Worm (Caenorhabditis elegans) whole organism, L3 larva: ENCODE data around the gene F58A4.1.

ENCODE experiments used
- ceh-82 ChIP-seq: fragments of 150-350 bp; optimal IDR thresholded peaks from 2 replicates; lab custom pipeline; 2014; ENCODE audit warnings: missing biosample characterization, missing genetic modification characterization
- daf-12 ChIP-seq: fragments of 150-350 bp; optimal IDR thresholded peaks from 2 replicates; lab custom pipeline; 2014; ENCODE audit warnings: missing biosample characterization, missing genetic modification reagents, missing genetic modification characterization
- nhr-237 ChIP-seq: fragments of 150-350 bp; optimal IDR thresholded peaks from 2 replicates; lab custom pipeline; 2014; ENCODE audit warnings: missing biosample characterization, missing genetic modification characterization
- skn-1 ChIP-seq: fragments of 150-350 bp; optimal IDR thresholded peaks from 2 replicates; lab custom pipeline; 2014; ENCODE audit warnings: missing biosample characterization, missing genetic modification characterization
- snpc-4 ChIP-seq: fragments of 150-350 bp; optimal IDR thresholded peaks from 2 replicates; lab custom pipeline; 2014; ENCODE audit warnings: missing biosample characterization, missing genetic modification characterization

DNA sequence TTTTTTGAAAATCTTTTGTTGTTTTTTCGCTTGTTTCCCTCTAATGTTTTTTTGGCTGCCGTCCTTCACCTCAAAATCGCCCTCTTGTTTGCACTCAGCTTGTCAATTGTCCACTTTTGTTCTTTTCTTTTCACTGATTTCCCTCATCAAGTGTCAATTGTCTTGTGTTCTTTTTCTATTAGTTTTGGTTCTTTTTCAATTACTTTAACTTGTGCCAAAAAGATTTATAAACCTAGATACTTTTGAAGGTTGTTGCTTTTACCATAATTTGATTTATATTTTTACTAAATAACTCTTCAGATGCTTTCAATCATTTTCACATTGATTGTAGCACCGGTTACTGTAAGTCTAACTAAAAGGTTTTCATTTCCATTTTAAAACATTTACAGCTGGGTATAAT, 29.8 kb upstream of the F58A4.1 start, which contains the start of gene C48B4.13:
- no peak for TF ChIP-seq snpc-4 (tag; lab: Kevin White, UChicago)
- TF ChIP-seq skn-1 (tag; lab: Kevin White, UChicago): no peak
- no peak for TF ChIP-seq nhr-237
- no peak for TF ChIP-seq ceh-82 (tag; lab: Kevin White, UChicago)
- TF ChIP-seq daf-12 (tag; lab: Kevin White, UChicago): no peak
